Fruit fly (Drosophila melanogaster) whole organism, prepupa: Measurements from ENCODE around the gene CG4586.

Source experiments
- Blimp-1 ChIP-seq: fragments of 200-800 bp; sonication (Bioruptor generic); optimal IDR thresholded peaks from 3 replicates; lab custom pipeline; 2017; ENCODE audit warnings: missing biosample characterization, missing genetic modification characterization, mild to moderate bottlenecking, moderate library complexity, missing genetic modification reagents
- CG10631 ChIP-seq: fragments of 200-800 bp; sonication (Bioruptor generic); optimal IDR thresholded peaks from 2 replicates; lab custom pipeline; 2016; ENCODE audit warnings: missing biosample characterization, missing genetic modification characterization
- CG10669 ChIP-seq: fragments of 200-800 bp; sonication (Bioruptor generic); optimal IDR thresholded peaks from 3 replicates; lab custom pipeline; 2018; ENCODE audit warnings: missing biosample characterization, mild to moderate bottlenecking, missing genetic modification characterization, moderate library complexity
- CG11762 ChIP-seq: fragments of 200-800 bp; sonication (Bioruptor generic); optimal IDR thresholded peaks from 3 replicates; lab custom pipeline; 2016; ENCODE audit warnings: missing biosample characterization, missing genetic modification characterization; ENCODE audit not compliant: insufficient read depth
- CG11902 ChIP-seq: fragments of 200-800 bp; sonication (Bioruptor generic); optimal IDR thresholded peaks from 3 replicates; lab custom pipeline; 2016; ENCODE audit warnings: missing biosample characterization, missing genetic modification characterization
- CG3032 ChIP-seq: fragments of 200-800 bp; optimal IDR thresholded peaks from 2 replicates; lab custom pipeline; 2019; ENCODE audit warnings: missing biosample characterization, mild to moderate bottlenecking, missing genetic modification characterization, moderate library complexity
- CG31627 ChIP-seq: fragments of 200-800 bp; sonication (Bioruptor generic); optimal IDR thresholded peaks from 3 replicates; lab custom pipeline; 2016; ENCODE audit warnings: missing biosample characterization, missing genetic modification characterization
- CG32006 ChIP-seq: fragments of 200-800 bp; sonication (Bioruptor generic); optimal IDR thresholded peaks from 3 replicates; lab custom pipeline; 2017; ENCODE audit warnings: missing biosample characterization, mild to moderate bottlenecking, missing genetic modification characterization
- CG34406 ChIP-seq: fragments of 200-800 bp; sonication (Bioruptor generic); optimal IDR thresholded peaks from 3 replicates; lab custom pipeline; 2016; ENCODE audit warnings: missing biosample characterization, missing genetic modification characterization
- CG4318 ChIP-seq: fragments of 200-800 bp; sonication (Bioruptor generic); optimal IDR thresholded peaks from 3 replicates; lab custom pipeline; 2017; ENCODE audit warnings: missing biosample characterization, mild to moderate bottlenecking, missing genetic modification characterization
- CG6163 ChIP-seq: fragments of 200-800 bp; sonication (Bioruptor generic); IDR thresholded peaks from 3 replicates; pipeline ENCODE4 v1.3.6; 2022; ENCODE audit warnings: missing biosample characterization, missing genetic modification characterization
- CG6276 ChIP-seq: fragments of 200-800 bp; sonication (Bioruptor generic); optimal IDR thresholded peaks from 2 replicates; lab custom pipeline; 2017; ENCODE audit warnings: missing biosample characterization, mild to moderate bottlenecking, missing genetic modification characterization
- CG6792 ChIP-seq: fragments of 200-800 bp; sonication (Bioruptor generic); optimal IDR thresholded peaks from 3 replicates; lab custom pipeline; 2016; ENCODE audit warnings: missing biosample characterization, missing genetic modification characterization
- CG6808 ChIP-seq: fragments of 200-800 bp; sonication (Bioruptor generic); optimal IDR thresholded peaks from 3 replicates; lab custom pipeline; 2017; ENCODE audit warnings: missing biosample characterization, missing genetic modification characterization, mild to moderate bottlenecking, moderate library complexity, missing genetic modification reagents
- CG6854 ChIP-seq: fragments of 200-800 bp; sonication (Bioruptor generic); optimal IDR thresholded peaks from 2 replicates; lab custom pipeline; 2017; ENCODE audit warnings: missing biosample characterization, mild to moderate bottlenecking, missing genetic modification characterization
- CG7368 ChIP-seq: fragments of 200-800 bp; sonication (Bioruptor generic); optimal IDR thresholded peaks from 3 replicates; lab custom pipeline; 2016; ENCODE audit warnings: missing biosample characterization, missing genetic modification characterization
- CG8119 ChIP-seq: fragments of 200-800 bp; sonication (Bioruptor generic); IDR thresholded peaks from 3 replicates; pipeline ENCODE4 v1.3.6; 2022; ENCODE audit warnings: missing biosample characterization, missing genetic modification characterization
- CG8319 ChIP-seq: fragments of 200-800 bp; sonication (Bioruptor generic); optimal IDR thresholded peaks from 3 replicates; lab custom pipeline; 2016; ENCODE audit warnings: missing biosample characterization, missing genetic modification characterization
- Eip75B ChIP-seq: fragments of 200-800 bp; sonication (Bioruptor generic); optimal IDR thresholded peaks from 3 replicates; lab custom pipeline; 2016; ENCODE audit warnings: missing biosample characterization, missing genetic modification characterization
- Eip78C ChIP-seq: fragments of 200-800 bp; sonication (Bioruptor generic); peaks from one replicate; lab custom pipeline; 2016; ENCODE audit warnings: missing biosample characterization, missing genetic modification characterization
- Ets21C ChIP-seq: fragments of 200-800 bp; sonication (Bioruptor generic); optimal IDR thresholded peaks from 3 replicates; lab custom pipeline; 2016; ENCODE audit warnings: missing biosample characterization, missing genetic modification characterization
- Ets96B ChIP-seq: fragments of 200-800 bp; optimal IDR thresholded peaks from 2 replicates; lab custom pipeline; 2019; ENCODE audit warnings: missing biosample characterization, mild to moderate bottlenecking, missing genetic modification characterization, moderate library complexity
- Gug ChIP-seq: fragments of 200-800 bp; sonication (Bioruptor generic); IDR thresholded peaks from 2 replicates; pipeline ENCODE4 v1.3.6; 2022; ENCODE audit warnings: missing biosample characterization, missing genetic modification characterization
- Hr38 ChIP-seq: sonication (Bioruptor generic); optimal IDR thresholded peaks from 2 replicates; lab custom pipeline; 2016; ENCODE audit warnings: missing biosample characterization, missing genetic modification characterization
- Hr4 ChIP-seq: fragments of 200-800 bp; sonication (Bioruptor generic); optimal IDR thresholded peaks from 3 replicates; lab custom pipeline; 2016; ENCODE audit warnings: missing biosample characterization, missing genetic modification characterization
- Lpt ChIP-seq: fragments of 200-800 bp; sonication (Bioruptor generic); optimal IDR thresholded peaks from 3 replicates; lab custom pipeline; 2016; ENCODE audit warnings: missing biosample characterization, missing genetic modification characterization
- OdsH ChIP-seq: fragments of 200-800 bp; sonication (Bioruptor generic); optimal IDR thresholded peaks from 3 replicates; lab custom pipeline; 2016; ENCODE audit warnings: missing biosample characterization, missing genetic modification characterization
- acj6 ChIP-seq: fragments of 200-800 bp; sonication (Bioruptor generic); optimal IDR thresholded peaks from 3 replicates; lab custom pipeline; 2016; ENCODE audit warnings: missing biosample characterization, missing genetic modification characterization
- cyc ChIP-seq: fragments of 200-800 bp; sonication (Bioruptor generic); optimal IDR thresholded peaks from 3 replicates; lab custom pipeline; 2016; ENCODE audit warnings: missing biosample characterization, missing genetic modification characterization
- dac ChIP-seq: fragments of 200-800 bp; sonication (Bioruptor generic); optimal IDR thresholded peaks from 2 replicates; lab custom pipeline; 2017; ENCODE audit warnings: missing biosample characterization, mild to moderate bottlenecking, missing genetic modification characterization
- dsx ChIP-seq: fragments of 200-800 bp; optimal IDR thresholded peaks from 3 replicates; lab custom pipeline; 2019; ENCODE audit warnings: missing biosample characterization, mild to moderate bottlenecking, missing genetic modification characterization, moderate library complexity; ENCODE audit not compliant: poor library complexity, severe bottlenecking
- eg ChIP-seq: fragments of 200-800 bp; sonication (Bioruptor generic); IDR thresholded peaks from 3 replicates; pipeline ENCODE4 v1.3.6; 2022; ENCODE audit warnings: missing biosample characterization, missing genetic modification characterization
- esn ChIP-seq: fragments of 200-800 bp; sonication (Bioruptor generic); optimal IDR thresholded peaks from 2 replicates; lab custom pipeline; 2016; ENCODE audit warnings: missing biosample characterization, mild to moderate bottlenecking, missing genetic modification characterization, moderate library complexity
- fd59A ChIP-seq: fragments of 200-800 bp; sonication (Bioruptor generic); optimal IDR thresholded peaks from 2 replicates; lab custom pipeline; 2017; ENCODE audit warnings: missing biosample characterization, mild to moderate bottlenecking, missing genetic modification characterization, missing genetic modification reagents
- fd85E ChIP-seq: fragments of 200-800 bp; sonication (Bioruptor generic); optimal IDR thresholded peaks from 3 replicates; lab custom pipeline; 2016; ENCODE audit warnings: missing biosample characterization, missing genetic modification characterization
- lz ChIP-seq: fragments of 200-800 bp; sonication (Bioruptor generic); optimal IDR thresholded peaks from 3 replicates; lab custom pipeline; 2016; ENCODE audit warnings: missing biosample characterization, missing genetic modification characterization
- net ChIP-seq: fragments of 200-800 bp; sonication (Bioruptor generic); optimal IDR thresholded peaks from 3 replicates; lab custom pipeline; 2016; ENCODE audit warnings: missing biosample characterization, missing genetic modification characterization
- pdm3 ChIP-seq: fragments of 200-800 bp; sonication (Bioruptor generic); optimal IDR thresholded peaks from 3 replicates; lab custom pipeline; 2016; ENCODE audit warnings: missing biosample characterization, missing genetic modification characterization
- salr ChIP-seq, 2 experiments: fragments of 200-800 bp; sonication (Bioruptor generic); optimal IDR thresholded peaks; 3 replicates each; lab custom pipeline; 2016 to 2018; ENCODE audit warnings: missing biosample characterization in 2 of 2, missing genetic modification characterization in 2 of 2, mild to moderate bottlenecking in 1 of 2
- ss ChIP-seq, 2 experiments: fragments of 200-800 bp; sonication (Bioruptor generic); optimal IDR thresholded peaks; 2 replicates in 1 of 2; 3 replicates in 1 of 2; lab custom pipeline; 2017 to 2018; ENCODE audit warnings: mild to moderate bottlenecking in 2 of 2, missing biosample characterization in 2 of 2, missing genetic modification characterization in 2 of 2, moderate library complexity in 1 of 2
- svp ChIP-seq: fragments of 200-800 bp; sonication (Bioruptor generic); peaks from one replicate; lab custom pipeline; 2016; ENCODE audit warnings: missing biosample characterization, missing genetic modification characterization
- topi ChIP-seq: fragments of 200-800 bp; sonication (Bioruptor generic); optimal IDR thresholded peaks from 3 replicates; lab custom pipeline; 2016; ENCODE audit warnings: missing biosample characterization, missing genetic modification characterization
- vri ChIP-seq: fragments of 200-800 bp; sonication (Bioruptor generic); optimal IDR thresholded peaks from 3 replicates; lab custom pipeline; 2016; ENCODE audit warnings: missing biosample characterization, mild to moderate bottlenecking, missing genetic modification characterization

CG4586 gene

dm6 chrX:6985182-6985851 lies 15.6 kb downstream of the CG4586 start (continued):
- TF ChIP-seq dsx (peak; percentile 88), pdm3 (GFP tag; lab: Kevin White, UChicago) (peak; percentile 91), CG11902 (GFP tag; lab: Kevin White, UChicago) (peak; percentile 77), Hr38 (no peak), dac (GFP tag; lab: Kevin White, UChicago) (peak; percentile 55), Ets96B (tag; lab: Kevin White, UChicago) (peak; percentile 88), CG8119 (GFP tag; lab: Robert Waterston, UW) (peak; percentile 83), CG34406 (GFP tag; lab: Kevin White, UChicago) (peak; percentile 89), CG3032 (peak; percentile 85), CG4318 (GFP tag; lab: Kevin White, UChicago) (peak; percentile 54), cyc (GFP tag; lab: Kevin White, UChicago) (peak; percentile 93), ss (GFP tag; optimal IDR thresholded peaks at IDR 0.05; lab: Kevin White, UChicago) (peak; percentile 86 to 87), Eip78C (GFP tag; lab: Kevin White, UChicago) (peak; percentile 98), CG10631 (GFP tag; lab: Kevin White, UChicago) (peak; percentile 91), esn (peak; percentile 97), eg (GFP tag; lab: Robert Waterston, UW) (peak; percentile 70), CG7368 (GFP tag; lab: Kevin White, UChicago) (peak; percentile 70), net (GFP tag; lab: Kevin White, UChicago) (peak; percentile 88), CG32006 (peak; percentile 80), CG6854 (GFP tag; lab: Kevin White, UChicago) (peak; percentile 76), Ets21C (GFP tag; lab: Kevin White, UChicago) (peak; percentile 91), CG6808 (peak; percentile 78), CG11762 (peak; percentile 70), CG10669 (GFP tag; lab: Kevin White, UChicago) (peak; percentile 81), salr (GFP tag; optimal IDR thresholded peaks at IDR 0.05; lab: Kevin White, UChicago) (peak; percentile 44 to 79), Hr4 (GFP tag; lab: Kevin White, UChicago) (peak; percentile 62), CG31627 (GFP tag; lab: Kevin White, UChicago) (peak; percentile 93), Lpt (GFP tag; lab: Kevin White, UChicago) (peak; percentile 83), fd85E (GFP tag; lab: Kevin White, UChicago) (no peak), Blimp-1 (GFP tag; lab: Kevin White, UChicago) (peak; percentile 72), CG8319 (peak; percentile 69), CG6163 (GFP tag; lab: Robert Waterston, UW) (peak; percentile 90)
- TF ChIP-seq, all 60 proteins: peak for 57

- TF ChIP-seq svp (GFP tag; lab: Kevin White, UChicago) (peak; percentile 89), CG6808 (peak; percentile 16), vri (GFP tag; lab: Kevin White, UChicago) (peak; percentile 15), Eip75B (GFP tag; lab: Kevin White, UChicago) (no peak), Eip78C (GFP tag; lab: Kevin White, UChicago) (peak; percentile 40), acj6 (GFP tag; lab: Kevin White, UChicago) (no peak), CG6276 (GFP tag; lab: Kevin White, UChicago) (no peak), CG32006 (peak; percentile 41), topi (GFP tag; lab: Kevin White, UChicago) (no peak), net (GFP tag; lab: Kevin White, UChicago) (no peak), dac (GFP tag; lab: Kevin White, UChicago) (no peak), lz (no peak), CG6854 (GFP tag; lab: Kevin White, UChicago) (peak; percentile 24), CG7368 (GFP tag; lab: Kevin White, UChicago) (no peak), fd59A (GFP tag; lab: Kevin White, UChicago) (no peak), OdsH (no peak), cyc (GFP tag; lab: Kevin White, UChicago) (no peak), Gug (GFP tag; lab: Robert Waterston, UW) (no peak), CG6792 (GFP tag; lab: Kevin White, UChicago) (no peak), Hr4 (GFP tag; lab: Kevin White, UChicago) (peak; percentile 20), CG31627 (GFP tag; lab: Kevin White, UChicago) (no peak), CG3032 (no peak), eg (GFP tag; lab: Robert Waterston, UW) (0 out of 3 replicates have a peak, but pooled peaks have one; percentile 35), pdm3 (GFP tag; lab: Kevin White, UChicago) (no peak), CG8319 (no peak)
Measured at dm6 chrX:6985980-6986827, 16.5 kb downstream of the CG4586 start, which contains the start of gene bou. TSS of gene bou (plus strand) at chrX:6986486.
